Fruit fly (Drosophila melanogaster): Measurements from ENCODE around the gene CG34148.

DNA sequence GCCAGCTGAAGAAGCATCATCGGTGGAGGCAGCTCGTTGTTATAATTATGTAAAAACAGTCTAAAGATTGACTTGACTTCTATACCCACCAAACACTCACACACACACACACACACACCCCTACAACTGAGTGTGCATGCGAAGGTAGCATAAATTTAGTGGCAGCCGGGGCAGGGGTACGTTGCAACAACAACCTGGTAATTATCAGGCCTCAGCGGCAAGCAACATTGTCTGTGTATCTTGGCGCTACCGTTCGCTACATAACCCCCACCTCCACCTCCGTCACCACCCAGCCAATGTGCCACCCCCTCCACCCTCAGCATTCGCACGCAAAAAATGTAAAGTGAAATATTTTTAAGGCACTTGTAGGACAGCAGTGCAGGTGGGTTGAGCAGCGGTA lies 38.5 kb upstream of the CG34148 start:
- TF ChIP-seq Dll (optimal IDR thresholded peaks at IDR 0.05): no peak
- TF ChIP-seq usp (GFP tag; optimal IDR thresholded peaks at IDR 0.05): no peak
- TF ChIP-seq pan (optimal IDR thresholded peaks at IDR 0.05): no peak
- no peak for TF ChIP-seq psq (optimal IDR thresholded peaks at IDR 0.05)

Measured in whole organism.